Fruit fly (Drosophila melanogaster) whole organism, embryonic: ENCODE data around the gene Nazo.

ENCODE experiments used
- Antp ChIP-seq: fragments of 200-800 bp; sonication (Bioruptor generic); optimal IDR thresholded peaks from 3 replicates; lab custom pipeline; 2016; ENCODE audit warnings: missing biosample characterization, missing genetic modification characterization
- CG11247 ChIP-seq: fragments of 200-800 bp; sonication (Bioruptor generic); IDR thresholded peaks from 2 replicates; pipeline ENCODE4 v1.3.6; 2022; ENCODE audit warnings: missing biosample characterization, missing genetic modification characterization
- CG12391 ChIP-seq: fragments of 200-800 bp; sonication (Bioruptor generic); optimal IDR thresholded peaks from 3 replicates; lab custom pipeline; 2018; ENCODE audit warnings: missing biosample characterization, mild to moderate bottlenecking, missing genetic modification characterization, moderate library complexity
- CG13287 ChIP-seq: fragments of 200-800 bp; sonication (Bioruptor generic); IDR thresholded peaks from 2 replicates; pipeline ENCODE4 v1.3.6; 2022; ENCODE audit warnings: missing biosample characterization, missing genetic modification characterization; ENCODE audit not compliant: partially characterized antibody
- CG13624 ChIP-seq: fragments of 200-800 bp; sonication (Bioruptor generic); optimal IDR thresholded peaks from 2 replicates; lab custom pipeline; 2016; ENCODE audit warnings: missing biosample characterization, missing genetic modification characterization
- CG13894 ChIP-seq: fragments of 200-800 bp; sonication (Bioruptor generic); optimal IDR thresholded peaks from 3 replicates; lab custom pipeline; 2018; ENCODE audit warnings: missing biosample characterization, mild to moderate bottlenecking, missing genetic modification characterization, moderate library complexity
- CG14014 ChIP-seq: fragments of 200-800 bp; sonication (Bioruptor generic); IDR thresholded peaks from 2 replicates; pipeline ENCODE4 v1.3.6; 2022; ENCODE audit warnings: missing biosample characterization, missing genetic modification characterization
- CG1647 ChIP-seq: fragments of 200-800 bp; sonication (Bioruptor generic); optimal IDR thresholded peaks from 3 replicates; lab custom pipeline; 2016; ENCODE audit warnings: missing biosample characterization, missing genetic modification characterization
- CG16813 ChIP-seq: fragments of 200-800 bp; sonication (Bioruptor generic); IDR thresholded peaks from 3 replicates; pipeline ENCODE4 v1.3.6; 2022; ENCODE audit warnings: missing biosample characterization, missing genetic modification characterization; ENCODE audit not compliant: partially characterized antibody
- CG17186 ChIP-seq: fragments of 200-800 bp; sonication (Bioruptor generic); optimal IDR thresholded peaks from 3 replicates; lab custom pipeline; 2017; ENCODE audit warnings: missing biosample characterization, missing genetic modification reagents, missing genetic modification characterization
- CG1792 ChIP-seq: fragments of 200-800 bp; sonication (Bioruptor generic); optimal IDR thresholded peaks from 2 replicates; lab custom pipeline; 2016; ENCODE audit warnings: missing biosample characterization, missing genetic modification characterization
- CG18011 ChIP-seq: fragments of 200-800 bp; sonication (Bioruptor generic); optimal IDR thresholded peaks from 2 replicates; lab custom pipeline; 2017; ENCODE audit warnings: missing biosample characterization, missing genetic modification characterization, mild to moderate bottlenecking, moderate library complexity, missing genotype
- CG30403 ChIP-seq: fragments of 200-800 bp; sonication (Bioruptor generic); optimal IDR thresholded peaks from 3 replicates; lab custom pipeline; 2016; ENCODE audit warnings: missing biosample characterization, missing genetic modification characterization
- CG42726 ChIP-seq: fragments of 200-800 bp; sonication (Bioruptor generic); IDR thresholded peaks from 2 replicates; pipeline ENCODE4 v1.3.6; 2022; ENCODE audit warnings: missing biosample characterization, missing genetic modification characterization; ENCODE audit not compliant: partially characterized antibody
- CG4328 ChIP-seq: fragments of 200-800 bp; sonication (Bioruptor generic); optimal IDR thresholded peaks from 3 replicates; lab custom pipeline; 2017; ENCODE audit warnings: missing biosample characterization, missing genetic modification reagents, missing genetic modification characterization
- CG6272 ChIP-seq: fragments of 200-800 bp; sonication (Bioruptor generic); IDR thresholded peaks from 2 replicates; pipeline ENCODE4 v1.3.6; 2022; ENCODE audit warnings: missing biosample characterization, missing genetic modification characterization
- CG6791 ChIP-seq: fragments of 200-800 bp; sonication (Bioruptor generic); IDR thresholded peaks from 3 replicates; pipeline ENCODE4 v1.3.6; 2022; ENCODE audit warnings: missing biosample characterization, missing genetic modification characterization; ENCODE audit not compliant: partially characterized antibody
- CG7357 ChIP-seq: fragments of 200-800 bp; sonication (Bioruptor generic); IDR thresholded peaks from 3 replicates; pipeline ENCODE4 v1.3.6; 2022; ENCODE audit warnings: missing biosample characterization, missing genetic modification characterization
- CG7372 ChIP-seq: fragments of 200-800 bp; sonication (Bioruptor generic); IDR thresholded peaks from 2 replicates; pipeline ENCODE4 v1.3.6; 2022; ENCODE audit warnings: missing biosample characterization, missing genetic modification characterization
- CG7556 ChIP-seq: fragments of 200-800 bp; sonication (Bioruptor generic); optimal IDR thresholded peaks from 2 replicates; lab custom pipeline; 2017; ENCODE audit warnings: missing biosample characterization, mild to moderate bottlenecking, missing genetic modification characterization
- CG9932 ChIP-seq: fragments of 200-800 bp; sonication (Bioruptor generic); IDR thresholded peaks from 2 replicates; pipeline ENCODE4 v1.3.6; 2022; ENCODE audit warnings: missing biosample characterization, missing genetic modification characterization
- Doc3 ChIP-seq: fragments of 200-800 bp; sonication (Bioruptor generic); IDR thresholded peaks from 3 replicates; pipeline ENCODE4 v1.3.6; 2022; ENCODE audit warnings: missing biosample characterization, missing genetic modification characterization; ENCODE audit not compliant: partially characterized antibody
- Drgx ChIP-seq: fragments of 200-800 bp; sonication (Bioruptor generic); IDR thresholded peaks from 2 replicates; pipeline ENCODE4 v1.3.6; 2022; ENCODE audit warnings: missing biosample characterization, missing genetic modification characterization
- ERR ChIP-seq: fragments of 200-800 bp; sonication (Bioruptor generic); optimal IDR thresholded peaks from 2 replicates; lab custom pipeline; 2016; ENCODE audit warnings: missing biosample characterization, missing genetic modification characterization
- Elba2 ChIP-seq: fragments of 200-800 bp; sonication (Bioruptor generic); optimal IDR thresholded peaks from 3 replicates; lab custom pipeline; 2016; ENCODE audit warnings: missing biosample characterization, missing genetic modification characterization
- Fer1 ChIP-seq: fragments of 200-800 bp; sonication (Bioruptor generic); optimal IDR thresholded peaks from 2 replicates; lab custom pipeline; 2017; ENCODE audit warnings: missing biosample characterization, mild to moderate bottlenecking, missing genetic modification characterization
- Fer3 ChIP-seq: fragments of 200-800 bp; sonication (Bioruptor generic); optimal IDR thresholded peaks from 2 replicates; lab custom pipeline; 2018; ENCODE audit warnings: missing biosample characterization, mild to moderate bottlenecking, missing genetic modification characterization, moderate library complexity
- Hand ChIP-seq: fragments of 200-800 bp; sonication (Bioruptor generic); optimal IDR thresholded peaks from 2 replicates; lab custom pipeline; 2017; ENCODE audit warnings: mild to moderate bottlenecking, missing biosample characterization, missing genetic modification reagents, missing genetic modification characterization
- Hsf ChIP-seq: fragments of 200-800 bp; sonication (Bioruptor generic); optimal IDR thresholded peaks from 3 replicates; lab custom pipeline; 2016; ENCODE audit warnings: missing biosample characterization, missing genetic modification characterization
- MESR4 ChIP-seq: fragments of 200-800 bp; sonication (Bioruptor generic); optimal IDR thresholded peaks from 2 replicates; lab custom pipeline; 2018; ENCODE audit warnings: missing biosample characterization, mild to moderate bottlenecking, missing genetic modification characterization, moderate library complexity
- Nf-YB ChIP-seq: fragments of 200-800 bp; sonication (Bioruptor generic); optimal IDR thresholded peaks from 3 replicates; lab custom pipeline; 2019; ENCODE audit warnings: missing biosample characterization, mild to moderate bottlenecking, missing genetic modification characterization, moderate library complexity
- Trl ChIP-seq, 3 experiments: fragments of >200 bp in 2 of 3; fragments of 200-800 bp in 1 of 3; sonication (Bioruptor generic) in 1 of 3; optimal IDR thresholded peaks; 2 replicates in 1 of 3; 3 replicates in 2 of 3; lab custom pipeline; 2016 to 2017; ENCODE audit warnings: missing biosample characterization in 1 of 3, missing genetic modification characterization in 1 of 3
- ab ChIP-seq: fragments of 200-800 bp; sonication (Bioruptor generic); optimal IDR thresholded peaks from 2 replicates; lab custom pipeline; 2016; ENCODE audit warnings: missing biosample characterization, missing genetic modification characterization
- aop ChIP-seq: fragments of 200-800 bp; sonication (Bioruptor generic); IDR thresholded peaks from 2 replicates; pipeline ENCODE4 v1.3.6; 2022; ENCODE audit warnings: missing biosample characterization, missing genetic modification characterization
- ap ChIP-seq: fragments of 200-800 bp; sonication (Bioruptor generic); IDR thresholded peaks from 2 replicates; pipeline ENCODE4 v1.3.6; 2022; ENCODE audit warnings: missing biosample characterization, missing genetic modification characterization
- ara ChIP-seq: fragments of 200-800 bp; sonication (Bioruptor generic); IDR thresholded peaks from 2 replicates; pipeline ENCODE4 v1.3.6; 2022; ENCODE audit warnings: missing biosample characterization, missing genetic modification characterization
- chif ChIP-seq, 2 experiments: fragments of 200-800 bp; sonication (Bioruptor generic); optimal IDR thresholded peaks; 3 replicates each; lab custom pipeline; 2016; ENCODE audit warnings: missing biosample characterization in 2 of 2, missing genetic modification characterization in 2 of 2
- corto ChIP-seq: fragments of 200-800 bp; sonication (Bioruptor generic); optimal IDR thresholded peaks from 2 replicates; lab custom pipeline; 2016; ENCODE audit warnings: missing biosample characterization, mild to moderate bottlenecking, missing genetic modification characterization, moderate library complexity
- crc ChIP-seq: fragments of 200-800 bp; sonication (Bioruptor generic); optimal IDR thresholded peaks from 2 replicates; lab custom pipeline; 2016; ENCODE audit warnings: missing biosample characterization, missing genetic modification characterization
- gro ChIP-seq: fragments of 200-800 bp; sonication (Bioruptor generic); optimal IDR thresholded peaks from 2 replicates; lab custom pipeline; 2016; ENCODE audit warnings: missing biosample characterization, missing genetic modification characterization
- gsb-n ChIP-seq: fragments of 200-800 bp; sonication (Bioruptor generic); optimal IDR thresholded peaks from 3 replicates; lab custom pipeline; 2018; ENCODE audit warnings: missing biosample characterization, mild to moderate bottlenecking, missing genetic modification characterization
- nerfin-2 ChIP-seq: fragments of 200-800 bp; sonication (Bioruptor generic); IDR thresholded peaks from 2 replicates; pipeline ENCODE4 v1.3.6; 2022; ENCODE audit warnings: missing biosample characterization, missing genetic modification characterization; ENCODE audit not compliant: partially characterized antibody
- repo ChIP-seq: fragments of 200-800 bp; sonication (Bioruptor generic); optimal IDR thresholded peaks from 2 replicates; lab custom pipeline; 2016; ENCODE audit warnings: missing biosample characterization, missing genetic modification characterization
- rib ChIP-seq: fragments of 200-800 bp; sonication (Bioruptor generic); IDR thresholded peaks from 2 replicates; pipeline ENCODE4 v1.3.6; 2022; ENCODE audit warnings: missing biosample characterization, missing genetic modification characterization
- sisA ChIP-seq: fragments of 200-800 bp; sonication (Bioruptor generic); IDR thresholded peaks from 2 replicates; pipeline ENCODE4 v1.3.6; 2022; ENCODE audit warnings: missing biosample characterization, missing genetic modification characterization
- sr ChIP-seq: fragments of 200-800 bp; sonication (Bioruptor generic); IDR thresholded peaks from 3 replicates; pipeline ENCODE4 v1.3.6; 2022; ENCODE audit warnings: missing biosample characterization, missing genetic modification characterization
- ssp ChIP-seq: fragments of 200-800 bp; sonication (Bioruptor generic); IDR thresholded peaks from 2 replicates; pipeline ENCODE4 v1.3.6; 2022; ENCODE audit warnings: missing biosample characterization, missing genetic modification characterization
- unc-4 ChIP-seq: fragments of 200-800 bp; sonication (Bioruptor generic); IDR thresholded peaks from 2 replicates; pipeline ENCODE4 v1.3.6; 2022; ENCODE audit warnings: missing biosample characterization, missing genetic modification characterization; ENCODE audit not compliant: partially characterized antibody

Gene Nazo

dm6 chr3R:8333768-8334470 is 46.2 kb downstream of the Nazo start, which contains the start of gene Poxm (continued):
- no peak for TF ChIP-seq CG13894
- TF ChIP-seq repo (GFP tag; lab: Kevin White, UChicago): no peak
- peak; percentile 92 for TF ChIP-seq Drgx
- peak; percentile 49 for TF ChIP-seq CG17186 (GFP tag; lab: Kevin White, UChicago)
- TF ChIP-seq sisA (GFP tag; lab: Robert Waterston, UW): peak; percentile 93
- TF ChIP-seq nerfin-2 (GFP tag; lab: Robert Waterston, UW): no peak
- no peak for TF ChIP-seq rib (GFP tag; lab: Robert Waterston, UW)
- TF ChIP-seq CG13287 (GFP tag; lab: Robert Waterston, UW): no peak
- TF ChIP-seq CG1647: peak; percentile 44
- TF ChIP-seq ara (GFP tag; lab: Robert Waterston, UW): peak; percentile 84
- no peak for TF ChIP-seq unc-4
- peak; percentile 37 to 75 for TF ChIP-seq chif (GFP tag; optimal IDR thresholded peaks at IDR 0.05; lab: Kevin White, UChicago)
- TF ChIP-seq CG16813 (GFP tag; lab: Robert Waterston, UW): peak; percentile 56
- peak; percentile 88 for TF ChIP-seq gsb-n (tag; lab: Kevin White, UChicago)
- TF ChIP-seq Hand (GFP tag; lab: Kevin White, UChicago): no peak
- peak; percentile 71 for TF ChIP-seq CG9932 (GFP tag; lab: Robert Waterston, UW)
- no peak for TF ChIP-seq gro
- peak; percentile 83 for TF ChIP-seq CG6272 (GFP tag; lab: Robert Waterston, UW)
- TF ChIP-seq CG13624 (GFP tag; lab: Kevin White, UChicago): peak; percentile 68
- TF ChIP-seq crc: no peak
- TF ChIP-seq CG4328: peak; percentile 86
- TF ChIP-seq Doc3 (GFP tag; lab: Robert Waterston, UW): no peak
- peak; percentile 18 for TF ChIP-seq CG1792
- TF ChIP-seq CG11247 (GFP tag; lab: Robert Waterston, UW): peak; percentile 63
- TF ChIP-seq, all 482 proteins: peak for 370

dm6 chr3R:8334471-8334783 is 46.8 kb downstream of the Nazo start:
- TF ChIP-seq CG30403 (GFP tag; lab: Kevin White, UChicago): peak; percentile 19
- TF ChIP-seq CG7556 (GFP tag; lab: Kevin White, UChicago): peak; percentile 31
- no peak for TF ChIP-seq Hsf (GFP tag; lab: Kevin White, UChicago)
- 0 out of 3 replicates have a peak, but pooled peaks have one; percentile 4 for TF ChIP-seq CG7357 (GFP tag; lab: Robert Waterston, UW)
- TF ChIP-seq corto (GFP tag; lab: Kevin White, UChicago): no peak
- peak; percentile 78; the same call in 2 of the 3 replicates for TF ChIP-seq sr (GFP tag; lab: Robert Waterston, UW)
- TF ChIP-seq CG6791 (GFP tag; lab: Robert Waterston, UW): peak; percentile 19; the same call in 1 of the 3 replicates
- peak; percentile 91 for TF ChIP-seq Nf-YB (GFP tag; lab: Kevin White, UChicago)
- peak in 1 of 2 experiments; percentile 54 for TF ChIP-seq Trl (optimal IDR thresholded peaks at IDR 0.05; lab: Kevin White, UChicago)
- TF ChIP-seq Trl (GFP tag; optimal IDR thresholded peaks at IDR 0.05; lab: Kevin White, UChicago): no peak

dm6 chr3R:8334982-8335381 is 47.3 kb downstream of the Nazo start:
- TF ChIP-seq CG42726 (GFP tag; lab: Robert Waterston, UW) (no peak), Fer1 (GFP tag; lab: Kevin White, UChicago) (no peak), ERR (GFP tag; lab: Kevin White, UChicago) (no peak), CG13894 (no peak), Elba2 (GFP tag; lab: Kevin White, UChicago) (peak; percentile 93), Fer3 (tag; lab: Kevin White, UChicago) (no peak), CG14014 (GFP tag; lab: Robert Waterston, UW) (no peak), Antp (GFP tag; lab: Kevin White, UChicago) (no peak), CG18011 (GFP tag; lab: Kevin White, UChicago) (no peak), CG12391 (tag; lab: Kevin White, UChicago) (no peak), ssp (no peak), CG7372 (GFP tag; lab: Robert Waterston, UW) (0 out of 2 replicates have a peak, but pooled peaks have one; percentile 3), ap (GFP tag; lab: Robert Waterston, UW) (no peak), ab (GFP tag; lab: Kevin White, UChicago) (no peak), aop (no peak), MESR4 (GFP tag; lab: Kevin White, UChicago) (no peak)
